Worm (Caenorhabditis elegans): ENCODE results near the gene srx-68.

Gene srx-68

ce11 chrV:3938789-3939188 lies 26.2 kb downstream of the srx-68 start, which contains the start of gene cyp-35B1:
TSS of gene cyp-35B1 (plus strand) at chrV:3939032.
- TF ChIP-seq lin-39 (tag; optimal IDR thresholded peaks at IDR 0.05) (no peak), nhr-76 (tag; optimal IDR thresholded peaks at IDR 0.05) (no peak), fkh-10 (GFP tag; optimal IDR thresholded peaks at IDR 0.05) (no peak), ceh-28 (tag; optimal IDR thresholded peaks at IDR 0.05) (peak; percentile 19), lin-15B (tag; optimal IDR thresholded peaks at IDR 0.05) (no peak), unc-62 (GFP tag; optimal IDR thresholded peaks at IDR 0.05) (no peak)

ce11 chrV:3941860-3942259 lies 29.3 kb downstream of the srx-68 start, which contains the start of gene cyp-35B2:
TSS of gene cyp-35B2 (plus strand) at chrV:3942160.
- TF ChIP-seq ceh-16 (tag; optimal IDR thresholded peaks at IDR 0.05) = no peak
- TF ChIP-seq egl-5 (tag; optimal IDR thresholded peaks at IDR 0.05) = no peak
- no peak for TF ChIP-seq ceh-28 (tag; optimal IDR thresholded peaks at IDR 0.05)
- no peak for TF ChIP-seq aly-2 (tag; optimal IDR thresholded peaks at IDR 0.05)
- no peak for TF ChIP-seq mdl-1 (tag; optimal IDR thresholded peaks at IDR 0.05)
- no peak for TF ChIP-seq ceh-9 (tag; optimal IDR thresholded peaks at IDR 0.05)
- TF ChIP-seq ZK546.5 (tag; optimal IDR thresholded peaks at IDR 0.05) = no peak
- TF ChIP-seq nhr-77 (tag; optimal IDR thresholded peaks at IDR 0.05) = no peak
- TF ChIP-seq nhr-12 (tag; optimal IDR thresholded peaks at IDR 0.05) = no peak
- no peak for TF ChIP-seq fos-1 (tag; optimal IDR thresholded peaks at IDR 0.05)
- TF ChIP-seq fkh-2 (tag; optimal IDR thresholded peaks at IDR 0.05) = no peak

- no peak for TF ChIP-seq zag-1 (tag; optimal IDR thresholded peaks at IDR 0.05)
Observed at ce11 chrV:3943364-3943763, 30.8 kb downstream of the srx-68 start.

ce11 chrV:3945053-3945452 lies 32.5 kb downstream of the srx-68 start, which contains the start of gene cyp-35B3:
TSS of gene cyp-35B3 (plus strand) at chrV:3945353.
- TF ChIP-seq nhr-12 (tag; optimal IDR thresholded peaks at IDR 0.05) (no peak), unc-62 (GFP tag; optimal IDR thresholded peaks at IDR 0.05) (no peak), daf-12 (tag; optimal IDR thresholded peaks at IDR 0.05) (no peak), egl-5 (tag; optimal IDR thresholded peaks at IDR 0.05) (no peak)

- no peak for TF ChIP-seq elt-1 (tag; optimal IDR thresholded peaks at IDR 0.05)
- no peak for TF ChIP-seq nfya-1 (tag; optimal IDR thresholded peaks at IDR 0.05; ENCODE audit: insufficient read depth)
- no peak for TF ChIP-seq ama-1 (optimal IDR thresholded peaks at IDR 0.05)
- no peak for TF ChIP-seq mdl-1 (tag; optimal IDR thresholded peaks at IDR 0.05)
- no peak for TF ChIP-seq eor-1 (tag; optimal IDR thresholded peaks at IDR 0.05)
- no peak for TF ChIP-seq daf-12 (tag; optimal IDR thresholded peaks at IDR 0.05)
- no peak for TF ChIP-seq nhr-11 (tag; optimal IDR thresholded peaks at IDR 0.05)
- no peak for TF ChIP-seq nhr-23 (tag; optimal IDR thresholded peaks at IDR 0.05)
- TF ChIP-seq unc-39 (tag; optimal IDR thresholded peaks at IDR 0.05) = no peak
- TF ChIP-seq ceh-16 (tag; optimal IDR thresholded peaks at IDR 0.05) = no peak
- TF ChIP-seq fkh-2 (tag; optimal IDR thresholded peaks at IDR 0.05) = no peak
Observed at ce11 chrV:3949723-3950122, 37.2 kb downstream of the srx-68 start, which contains the start of gene dach-1. TSS of gene dach-1 (plus strand) at chrV:3950023.

ce11 chrV:3953739-3954138 lies 41.2 kb downstream of the srx-68 start, which contains the start of gene str-247:
TSS of gene str-247 (plus strand) at chrV:3954039.
- TF ChIP-seq ceh-28 (tag; optimal IDR thresholded peaks at IDR 0.05) (no peak), ztf-11 (tag; optimal IDR thresholded peaks at IDR 0.05) (no peak), elt-2 (tag; optimal IDR thresholded peaks at IDR 0.05) (no peak), sea-2 (GFP tag; optimal IDR thresholded peaks at IDR 0.05) (no peak), unc-62 (GFP tag; optimal IDR thresholded peaks at IDR 0.05) (no peak), lin-39 (tag; optimal IDR thresholded peaks at IDR 0.05) (no peak)

- no peak for TF ChIP-seq nhr-12 (tag; optimal IDR thresholded peaks at IDR 0.05)
- TF ChIP-seq ztf-4 (tag; optimal IDR thresholded peaks at IDR 0.05) = no peak
- TF ChIP-seq egl-5 (tag; optimal IDR thresholded peaks at IDR 0.05) = no peak
- TF ChIP-seq ceh-9 (tag; optimal IDR thresholded peaks at IDR 0.05) = no peak
- no peak for TF ChIP-seq ceh-16 (tag; optimal IDR thresholded peaks at IDR 0.05)
Observed at ce11 chrV:3957608-3958007, 45.0 kb downstream of the srx-68 start, which contains the start of gene cyp-34A5. TSS of gene cyp-34A5 (minus strand) at chrV:3957708.

All from whole organism, L3 larva.